Worm (Caenorhabditis elegans) whole organism, L1 larva: ENCODE data around the gene F48E3.2.

ENCODE experiments used
- C16A3.4 ChIP-seq: fragments of 150-350 bp; optimal IDR thresholded peaks from 2 replicates; lab custom pipeline; 2014; ENCODE audit warnings: missing biosample characterization, missing genetic modification characterization
- aly-2 ChIP-seq: fragments of 150-350 bp; optimal IDR thresholded peaks from 2 replicates; lab custom pipeline; 2014; ENCODE audit warnings: missing biosample characterization, missing genetic modification characterization
- ama-1 ChIP-seq: fragments of 150-350 bp; optimal IDR thresholded peaks from 2 replicates; lab custom pipeline; 2014
- lin-39 ChIP-seq: fragments of 150-350 bp; optimal IDR thresholded peaks from 2 replicates; lab custom pipeline; 2014; ENCODE audit warnings: missing biosample characterization, missing genetic modification reagents, missing genetic modification characterization
- mdl-1 ChIP-seq, 2 experiments: fragments of 150-350 bp; optimal IDR thresholded peaks; 2 replicates each; lab custom pipeline; 2014 to 2017; ENCODE audit warnings: missing biosample characterization in 2 of 2, missing genetic modification characterization in 2 of 2, inconsistent platforms in 1 of 2
- mef-2 ChIP-seq: fragments of 150-350 bp; optimal IDR thresholded peaks from 2 replicates; lab custom pipeline; 2014; ENCODE audit warnings: missing biosample characterization, missing genetic modification characterization
- nhr-11 ChIP-seq: fragments of 150-350 bp; optimal IDR thresholded peaks from 2 replicates; lab custom pipeline; 2014; ENCODE audit warnings: missing biosample characterization, missing genetic modification characterization
- nhr-76 ChIP-seq: sonication (generic microtip); optimal IDR thresholded peaks from 2 replicates; lab custom pipeline; 2017; ENCODE audit warnings: missing biosample characterization, missing genetic modification characterization
- ztf-11 ChIP-seq, 2 experiments: sonication (generic microtip); optimal IDR thresholded peaks; 2 replicates each; lab custom pipeline; 2016 to 2017; ENCODE audit warnings: missing genetic modification characterization in 2 of 2, missing biosample characterization in 1 of 2, missing compliant biosample characterization in 1 of 2

DNA sequence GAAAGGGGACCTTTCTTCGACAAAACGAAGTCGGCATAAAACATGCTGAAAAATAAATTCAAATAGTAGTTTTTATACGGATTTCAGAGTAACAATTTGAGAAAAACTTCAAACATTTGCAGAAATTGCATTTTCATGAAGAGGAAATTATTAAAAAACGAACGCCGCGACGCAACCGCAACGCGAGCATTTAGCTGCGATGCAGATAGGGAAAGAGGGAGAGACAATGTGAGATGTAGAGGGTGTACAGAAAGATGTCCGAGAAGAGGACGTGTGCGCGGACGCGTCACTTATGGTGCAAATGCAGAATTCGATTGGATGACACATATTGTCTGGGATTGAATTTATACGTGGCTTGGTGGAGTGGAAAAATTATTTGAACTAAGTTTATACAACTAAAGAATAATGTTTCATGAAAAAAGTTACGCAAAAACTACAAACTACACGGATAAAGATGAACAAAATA lies 17.9 kb downstream of the F48E3.2 start, which contains the start of gene coh-1:
- TF ChIP-seq nhr-11 (no peak), ama-1 (lab: Kevin White, UChicago) (no peak), ztf-11 (tag; optimal IDR thresholded peaks at IDR 0.05; lab: Kevin White, UChicago) (no peak), lin-39 (tag; lab: Kevin White, UChicago) (no peak), mdl-1 (tag; optimal IDR thresholded peaks at IDR 0.05; lab: Kevin White, UChicago) (peak in 1 of 2 experiments; percentile 69), mef-2 (tag; lab: Kevin White, UChicago) (no peak), C16A3.4 (tag; lab: Kevin White, UChicago) (peak; percentile 59), aly-2 (tag; lab: Kevin White, UChicago) (no peak), nhr-76 (tag; lab: Kevin White, UChicago) (no peak)
